Fruit fly (Drosophila melanogaster): Measurements from ENCODE around the gene swm.

The swm gene

DNA sequence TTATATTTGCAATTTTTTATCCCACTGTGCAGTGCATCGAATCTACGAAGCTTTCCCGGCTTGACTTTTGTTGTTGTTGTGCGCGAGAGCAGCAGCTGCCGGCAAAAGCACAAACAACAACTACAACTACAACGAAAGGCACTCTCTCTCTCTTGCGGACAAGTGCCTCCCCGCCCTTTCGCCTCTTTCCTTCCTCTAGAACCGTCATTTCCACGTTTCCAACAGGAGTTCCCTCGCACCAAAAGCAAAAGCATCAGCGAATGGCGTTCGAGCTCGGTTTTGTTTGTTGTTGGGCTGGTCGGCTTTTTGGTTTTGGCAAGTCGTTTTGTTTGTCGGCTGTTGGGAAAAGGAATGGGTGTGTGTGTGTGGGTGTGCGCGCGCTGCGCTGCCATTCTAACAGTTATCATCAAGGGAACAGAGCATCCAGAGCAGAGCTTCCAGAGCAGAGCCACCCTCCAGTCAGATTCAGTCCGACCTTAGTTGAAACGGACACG lies 29.2 kb upstream of the swm start, which contains the start of gene tj (continued):
- TF ChIP-seq CG10209 (GFP tag; optimal IDR thresholded peaks at IDR 0.05) (no peak), crol (GFP tag; IDR thresholded peaks at IDR 0.05) (peak; percentile 59), ftz-f1 (GFP tag; optimal IDR thresholded peaks at IDR 0.05) (no peak), Nf-YB (GFP tag; optimal IDR thresholded peaks at IDR 0.05) (peak; percentile 92), CG10979 (tag; optimal IDR thresholded peaks at IDR 0.05) (no peak), CG9797 (GFP tag; optimal IDR thresholded peaks at IDR 0.05) (no peak), row (GFP tag; IDR thresholded peaks at IDR 0.05) (peak; percentile 4; the same call in 1 of the 3 replicates), CG13624 (GFP tag; optimal IDR thresholded peaks at IDR 0.05) (no peak), Aef1 (GFP tag; IDR thresholded peaks at IDR 0.05) (peak; percentile 43), ac (GFP tag; optimal IDR thresholded peaks at IDR 0.05) (no peak), CG16813 (GFP tag; IDR thresholded peaks at IDR 0.05; ENCODE audit: partially characterized antibody) (no peak), CG8290 (GFP tag; optimal IDR thresholded peaks at IDR 0.05) (no peak), CG8290 (tag; optimal IDR thresholded peaks at IDR 0.05) (no peak), Adf1 (GFP tag; IDR thresholded peaks at IDR 0.05) (peak; percentile 29; the same call in 1 of the 2 replicates), CG13123 (GFP tag; optimal IDR thresholded peaks at IDR 0.05) (no peak), Rx (GFP tag; IDR thresholded peaks at IDR 0.05) (no peak), kni (GFP tag; optimal IDR thresholded peaks at IDR 0.05) (no peak), tll (GFP tag; optimal IDR thresholded peaks at IDR 0.05) (no peak), Trl (optimal IDR thresholded peaks at IDR 0.05) (peak; percentile 9 to 46), Trl (GFP tag; optimal IDR thresholded peaks at IDR 0.05) (no peak), CG14860 (GFP tag; IDR thresholded peaks at IDR 0.05; ENCODE audit: partially characterized antibody) (no peak), da (GFP tag; optimal IDR thresholded peaks at IDR 0.05) (no peak), run (tag; optimal IDR thresholded peaks at IDR 0.05) (no peak), Stat92E (GFP tag; optimal IDR thresholded peaks at IDR 0.05) (no peak), ewg (GFP tag; optimal IDR thresholded peaks at IDR 0.05) (peak; percentile 20), Nf-YC (tag; optimal IDR thresholded peaks at IDR 0.05) (peak; percentile 96), CG9817 (tag; optimal IDR thresholded peaks at IDR 0.05) (no peak), zfh1 (GFP tag; IDR thresholded peaks at IDR 0.05) (no peak), otp (GFP tag; IDR thresholded peaks at IDR 0.05) (no peak), bab2 (GFP tag; optimal IDR thresholded peaks at IDR 0.05) (no peak), cg (GFP tag; optimal IDR thresholded peaks at IDR 0.05) (peak; percentile 53), bcd (GFP tag; optimal IDR thresholded peaks at IDR 0.05) (no peak), CG12219 (GFP tag; optimal IDR thresholded peaks at IDR 0.05) (no peak), CG42726 (GFP tag; IDR thresholded peaks at IDR 0.05; ENCODE audit: partially characterized antibody) (0 out of 2 replicates have a peak, but pooled peaks have one; percentile 19), CG16863 (GFP tag; optimal IDR thresholded peaks at IDR 0.05) (no peak), ara (GFP tag; IDR thresholded peaks at IDR 0.05) (no peak), abd-A (tag; optimal IDR thresholded peaks at IDR 0.05) (peak; percentile 42), CG11723 (GFP tag; optimal IDR thresholded peaks at IDR 0.05) (no peak), CG11247 (GFP tag; IDR thresholded peaks at IDR 0.05) (no peak), Dfd (GFP tag; optimal IDR thresholded peaks at IDR 0.05) (no peak), ranshi (GFP tag; IDR thresholded peaks at IDR 0.05) (no peak), chinmo (GFP tag; IDR thresholded peaks at IDR 0.05; ENCODE audit: partially characterized antibody) (0 out of 4 replicates have a peak, but pooled peaks have one; percentile 38), CG1529 (GFP tag; optimal IDR thresholded peaks at IDR 0.05) (no peak), CG31388 (GFP tag; optimal IDR thresholded peaks at IDR 0.05) (no peak), sd (tag; optimal IDR thresholded peaks at IDR 0.05) (no peak), Deaf1 (tag; optimal IDR thresholded peaks at IDR 0.05) (peak; percentile 93), prd (optimal IDR thresholded peaks at IDR 0.05) (no peak), prd (GFP tag; IDR thresholded peaks at IDR 0.05) (0 out of 3 replicates have a peak, but pooled peaks have one; percentile 0), caup (GFP tag; optimal IDR thresholded peaks at IDR 0.05; ENCODE audit: severe bottlenecking) (no peak), CG15514 (GFP tag; optimal IDR thresholded peaks at IDR 0.05) (no peak)

All from whole organism, embryonic.